Fruit fly (Drosophila melanogaster) whole organism, embryonic: Measurements from ENCODE around the gene SpdS.

Source experiments
- Asciz ChIP-seq: fragments of 200-800 bp; sonication (Bioruptor generic); optimal IDR thresholded peaks from 2 replicates; lab custom pipeline; 2017; ENCODE audit warnings: missing biosample characterization, mild to moderate bottlenecking, missing genetic modification characterization, missing genetic modification reagents
- CG10979 ChIP-seq: fragments of 200-800 bp; sonication (Bioruptor generic); optimal IDR thresholded peaks from 2 replicates; lab custom pipeline; 2018; ENCODE audit warnings: missing biosample characterization, mild to moderate bottlenecking, missing genetic modification characterization, moderate library complexity
- CG11723 ChIP-seq: fragments of 200-800 bp; sonication (Bioruptor generic); optimal IDR thresholded peaks from 2 replicates; lab custom pipeline; 2017; ENCODE audit warnings: missing biosample characterization, mild to moderate bottlenecking, missing genetic modification characterization
- CG12104 ChIP-seq: fragments of 200-800 bp; sonication (Bioruptor generic); optimal IDR thresholded peaks from 3 replicates; lab custom pipeline; 2016; ENCODE audit warnings: missing biosample characterization, missing genetic modification characterization
- CG12391 ChIP-seq: fragments of 200-800 bp; sonication (Bioruptor generic); optimal IDR thresholded peaks from 3 replicates; lab custom pipeline; 2018; ENCODE audit warnings: missing biosample characterization, mild to moderate bottlenecking, missing genetic modification characterization, moderate library complexity
- CG12744 ChIP-seq: fragments of 200-800 bp; sonication (Bioruptor generic); optimal IDR thresholded peaks from 2 replicates; lab custom pipeline; 2016; ENCODE audit warnings: missing biosample characterization, missing genetic modification characterization
- CG12769 ChIP-seq: fragments of 200-800 bp; sonication (Bioruptor generic); optimal IDR thresholded peaks from 2 replicates; lab custom pipeline; 2019; ENCODE audit warnings: missing biosample characterization, mild to moderate bottlenecking, missing genetic modification characterization, moderate library complexity
- CG12942 ChIP-seq: fragments of 200-800 bp; sonication (Bioruptor generic); optimal IDR thresholded peaks from 3 replicates; lab custom pipeline; 2016; ENCODE audit warnings: missing biosample characterization, missing genetic modification characterization
- CG14667 ChIP-seq: fragments of 200-800 bp; sonication (Bioruptor generic); IDR thresholded peaks from 2 replicates; pipeline ENCODE4 v1.3.6; 2022; ENCODE audit warnings: missing biosample characterization, missing genetic modification characterization
- CG15479 ChIP-seq: fragments of 200-800 bp; sonication (Bioruptor generic); optimal IDR thresholded peaks from 3 replicates; lab custom pipeline; 2019; ENCODE audit warnings: missing biosample characterization, mild to moderate bottlenecking, missing genetic modification characterization, moderate library complexity
- CG15696 ChIP-seq: fragments of 200-800 bp; sonication (Bioruptor generic); optimal IDR thresholded peaks from 2 replicates; lab custom pipeline; 2019; ENCODE audit warnings: missing biosample characterization, mild to moderate bottlenecking, missing genetic modification characterization, moderate library complexity
- CG16863 ChIP-seq: fragments of 200-800 bp; sonication (Bioruptor generic); optimal IDR thresholded peaks from 3 replicates; lab custom pipeline; 2016; ENCODE audit warnings: missing biosample characterization, missing genetic modification characterization
- CG2712 ChIP-seq: fragments of 200-800 bp; optimal IDR thresholded peaks from 3 replicates; lab custom pipeline; 2019; ENCODE audit warnings: missing biosample characterization, mild to moderate bottlenecking, missing genetic modification characterization, moderate library complexity
- CG3065 ChIP-seq: fragments of 200-800 bp; sonication (Bioruptor generic); optimal IDR thresholded peaks from 2 replicates; lab custom pipeline; 2016; ENCODE audit warnings: missing biosample characterization, missing genetic modification characterization
- CG33557 ChIP-seq: fragments of 200-800 bp; sonication (Bioruptor generic); optimal IDR thresholded peaks from 2 replicates; lab custom pipeline; 2019; ENCODE audit warnings: missing biosample characterization, mild to moderate bottlenecking, missing genetic modification characterization, moderate library complexity
- CG42726 ChIP-seq: fragments of 200-800 bp; sonication (Bioruptor generic); IDR thresholded peaks from 2 replicates; pipeline ENCODE4 v1.3.6; 2022; ENCODE audit warnings: missing biosample characterization, missing genetic modification characterization; ENCODE audit not compliant: partially characterized antibody
- CG6254 ChIP-seq: fragments of 200-800 bp; sonication (Bioruptor generic); optimal IDR thresholded peaks from 3 replicates; lab custom pipeline; 2017; ENCODE audit warnings: mild to moderate bottlenecking, missing biosample characterization, missing genetic modification reagents, missing genetic modification characterization
- CG6765 ChIP-seq: fragments of 200-800 bp; sonication (Bioruptor generic); optimal IDR thresholded peaks from 3 replicates; lab custom pipeline; 2017; ENCODE audit warnings: missing biosample characterization, mild to moderate bottlenecking, missing genetic modification characterization
- CG6813 ChIP-seq: fragments of 200-800 bp; sonication (Bioruptor generic); optimal IDR thresholded peaks from 2 replicates; lab custom pipeline; 2017; ENCODE audit warnings: missing biosample characterization, missing genetic modification characterization, mild to moderate bottlenecking, moderate library complexity, missing genetic modification reagents
- CHES-1-like ChIP-seq: fragments of 200-800 bp; sonication (Bioruptor generic); optimal IDR thresholded peaks from 2 replicates; lab custom pipeline; 2016; ENCODE audit warnings: missing biosample characterization, missing genetic modification characterization
- D ChIP-seq, 2 experiments: fragments of 200-800 bp in 1 of 2; fragments of >200 bp in 1 of 2; sonication (Bioruptor generic) in 1 of 2; optimal IDR thresholded peaks; 2 replicates in 1 of 2; 3 replicates in 1 of 2; lab custom pipeline; 2017; ENCODE audit warnings: mild to moderate bottlenecking in 1 of 2, missing biosample characterization in 1 of 2, missing genetic modification characterization in 1 of 2, missing genetic modification reagents in 1 of 2
- Deaf1 ChIP-seq: fragments of 200-800 bp; optimal IDR thresholded peaks from 3 replicates; lab custom pipeline; 2019; ENCODE audit warnings: missing biosample characterization, mild to moderate bottlenecking, missing genetic modification characterization, moderate library complexity
- Dfd ChIP-seq, 2 experiments: fragments of >200 bp; optimal IDR thresholded peaks; 2 replicates each; lab custom pipeline; 2017; ENCODE audit warnings: missing biosample characterization in 2 of 2, missing genetic modification characterization in 2 of 2
- Ets65A ChIP-seq: fragments of 200-800 bp; sonication (Bioruptor generic); peaks from one replicate; lab custom pipeline; 2016; ENCODE audit warnings: missing biosample characterization, missing genetic modification characterization
- Hey ChIP-seq: fragments of 200-800 bp; sonication (Bioruptor generic); optimal IDR thresholded peaks from 3 replicates; lab custom pipeline; 2018; ENCODE audit warnings: missing biosample characterization, mild to moderate bottlenecking, missing genetic modification characterization
- Opbp ChIP-seq: fragments of 200-800 bp; sonication (Bioruptor generic); IDR thresholded peaks from 3 replicates; pipeline ENCODE4 v1.3.6; 2022; ENCODE audit warnings: missing biosample characterization, missing genetic modification characterization; ENCODE audit not compliant: partially characterized antibody
- Ptx1 ChIP-seq: fragments of 200-800 bp; sonication (Bioruptor generic); IDR thresholded peaks from 2 replicates; pipeline ENCODE4 v1.3.6; 2022; ENCODE audit warnings: missing biosample characterization, missing genetic modification characterization
- Sox100B ChIP-seq: fragments of 200-800 bp; sonication (Bioruptor generic); optimal IDR thresholded peaks from 3 replicates; lab custom pipeline; 2018; ENCODE audit warnings: missing biosample characterization, mild to moderate bottlenecking, missing genetic modification characterization
- Xbp1 ChIP-seq: fragments of 200-800 bp; sonication (Bioruptor generic); optimal IDR thresholded peaks from 3 replicates; lab custom pipeline; 2016; ENCODE audit warnings: missing biosample characterization, mild to moderate bottlenecking, missing genetic modification characterization
- ap ChIP-seq: fragments of 200-800 bp; sonication (Bioruptor generic); IDR thresholded peaks from 2 replicates; pipeline ENCODE4 v1.3.6; 2022; ENCODE audit warnings: missing biosample characterization, missing genetic modification characterization
- ash1 ChIP-seq: fragments of 200-800 bp; sonication (Bioruptor generic); optimal IDR thresholded peaks from 2 replicates; lab custom pipeline; 2018; ENCODE audit warnings: missing biosample characterization, mild to moderate bottlenecking, missing genetic modification characterization
- ato ChIP-seq: fragments of 200-800 bp; sonication (Bioruptor generic); IDR thresholded peaks from 2 replicates; pipeline ENCODE4 v1.3.6; 2022; ENCODE audit warnings: missing biosample characterization, missing genetic modification characterization; ENCODE audit not compliant: partially characterized antibody
- cato ChIP-seq: fragments of 200-800 bp; sonication (Bioruptor generic); optimal IDR thresholded peaks from 2 replicates; lab custom pipeline; 2016; ENCODE audit warnings: missing biosample characterization, missing genetic modification characterization, borderline replicate concordance
- croc ChIP-seq: fragments of 200-800 bp; sonication (Bioruptor generic); conservative IDR thresholded peaks from 3 replicates; pipeline ENCODE4 v1.3.6; 2022; ENCODE audit warnings: missing biosample characterization, missing genetic modification characterization
- eyg ChIP-seq: fragments of 200-800 bp; sonication (Bioruptor generic); optimal IDR thresholded peaks from 3 replicates; lab custom pipeline; 2016; ENCODE audit warnings: missing biosample characterization, missing genetic modification characterization
- gem ChIP-seq: fragments of 200-800 bp; sonication (Bioruptor generic); optimal IDR thresholded peaks from 2 replicates; lab custom pipeline; 2019; ENCODE audit warnings: missing biosample characterization, mild to moderate bottlenecking, missing genetic modification characterization, moderate library complexity
- jumu ChIP-seq: fragments of 200-800 bp; sonication (Bioruptor generic); optimal IDR thresholded peaks from 3 replicates; lab custom pipeline; 2016; ENCODE audit warnings: missing biosample characterization, missing genetic modification characterization
- kay ChIP-seq: fragments of 200-800 bp; sonication (Bioruptor generic); optimal IDR thresholded peaks from 2 replicates; lab custom pipeline; 2016; ENCODE audit warnings: missing biosample characterization, missing genetic modification characterization
- klu ChIP-seq: fragments of 200-800 bp; sonication (Bioruptor generic); IDR thresholded peaks from 2 replicates; pipeline ENCODE4 v1.3.6; 2022; ENCODE audit warnings: missing biosample characterization, missing genetic modification characterization
- p53 ChIP-seq: fragments of 200-800 bp; sonication (Bioruptor generic); optimal IDR thresholded peaks from 2 replicates; lab custom pipeline; 2016; ENCODE audit warnings: missing biosample characterization, missing genetic modification characterization
- row ChIP-seq: fragments of 200-800 bp; sonication (Bioruptor generic); IDR thresholded peaks from 3 replicates; pipeline ENCODE4 v1.3.6; 2022; ENCODE audit warnings: missing biosample characterization, missing genetic modification characterization
- sima ChIP-seq: fragments of 200-800 bp; sonication (Bioruptor generic); optimal IDR thresholded peaks from 2 replicates; lab custom pipeline; 2016; ENCODE audit warnings: missing biosample characterization, missing genetic modification characterization
- slou ChIP-seq: fragments of 200-800 bp; sonication (Bioruptor generic); optimal IDR thresholded peaks from 3 replicates; lab custom pipeline; 2016; ENCODE audit warnings: missing biosample characterization, missing genetic modification characterization
- sob ChIP-seq: fragments of 200-800 bp; sonication (Bioruptor generic); IDR thresholded peaks from 2 replicates; pipeline ENCODE4 v1.3.6; 2022; ENCODE audit warnings: missing biosample characterization, missing genetic modification characterization
- tll ChIP-seq, 2 experiments: fragments of 200-800 bp in 1 of 2; fragments of >200 bp in 1 of 2; sonication (Bioruptor generic) in 1 of 2; optimal IDR thresholded peaks; 2 replicates each; lab custom pipeline; 2017 to 2019; ENCODE audit warnings: missing biosample characterization in 2 of 2, missing genetic modification characterization in 2 of 2, mild to moderate bottlenecking in 1 of 2, moderate library complexity in 1 of 2
- trh ChIP-seq: fragments of 200-800 bp; sonication (Bioruptor generic); optimal IDR thresholded peaks from 2 replicates; lab custom pipeline; 2016; ENCODE audit warnings: missing biosample characterization, missing genetic modification characterization
- twi ChIP-seq: fragments of 200-800 bp; optimal IDR thresholded peaks from 2 replicates; lab custom pipeline; 2019; ENCODE audit warnings: missing biosample characterization, mild to moderate bottlenecking, missing genetic modification characterization, moderate library complexity
- tx ChIP-seq: fragments of 200-800 bp; sonication (Bioruptor generic); optimal IDR thresholded peaks from 2 replicates; lab custom pipeline; 2016; ENCODE audit warnings: missing biosample characterization, missing genetic modification characterization
- unc-4 ChIP-seq: fragments of 200-800 bp; sonication (Bioruptor generic); IDR thresholded peaks from 2 replicates; pipeline ENCODE4 v1.3.6; 2022; ENCODE audit warnings: missing biosample characterization, missing genetic modification characterization; ENCODE audit not compliant: partially characterized antibody
- vvl ChIP-seq: fragments of 200-800 bp; sonication (Bioruptor generic); IDR thresholded peaks from 2 replicates; pipeline ENCODE4 v1.3.6; 2022; ENCODE audit warnings: missing biosample characterization, missing genetic modification characterization

SpdS gene

DNA sequence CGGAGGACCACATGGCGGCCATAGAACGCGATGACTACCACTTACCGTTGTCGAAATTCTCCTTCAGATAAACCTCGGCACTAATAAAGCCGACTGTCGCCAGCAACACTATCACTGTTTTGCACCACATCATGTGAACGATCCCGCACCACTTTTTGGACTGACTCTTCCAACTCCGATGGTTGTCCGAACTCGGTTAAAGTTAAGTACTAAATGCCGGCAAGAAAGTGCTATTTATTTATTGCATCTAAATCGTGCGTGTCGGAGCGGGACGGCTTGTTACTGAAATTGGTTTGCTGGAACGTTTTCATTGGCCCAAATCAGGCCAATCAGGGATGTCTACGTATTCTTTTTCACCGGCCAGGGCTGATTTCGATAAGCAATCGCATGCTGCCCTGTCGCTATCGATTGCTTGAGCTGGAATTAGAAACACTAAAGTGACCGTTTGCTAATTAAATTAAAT lies 777 bp upstream of the SpdS start, which contains the start of gene Calr (continued):
- TF ChIP-seq klu (GFP tag; lab: Robert Waterston, UW) (no peak), CG3065 (GFP tag; lab: Kevin White, UChicago) (no peak), gem (tag; lab: Kevin White, UChicago) (no peak), CG2712 (peak; percentile 53), cato (GFP tag; lab: Kevin White, UChicago) (no peak), croc (GFP tag; lab: Robert Waterston, UW) (no peak), unc-4 (no peak), Asciz (GFP tag; lab: Kevin White, UChicago) (no peak), ato (GFP tag; lab: Robert Waterston, UW) (no peak), D (optimal IDR thresholded peaks at IDR 0.05; lab: Kevin White, UChicago) (no peak), D (GFP tag; optimal IDR thresholded peaks at IDR 0.05; lab: Kevin White, UChicago) (no peak), CG12104 (GFP tag; lab: Kevin White, UChicago) (no peak), eyg (GFP tag; lab: Kevin White, UChicago) (peak; percentile 49), trh (GFP tag; lab: Kevin White, UChicago) (no peak), CG6813 (GFP tag; lab: Kevin White, UChicago) (peak; percentile 10), CHES-1-like (GFP tag; lab: Kevin White, UChicago) (peak; percentile 50), ash1 (GFP tag; lab: Kevin White, UChicago) (peak; percentile 7), kay (GFP tag; lab: Kevin White, UChicago) (peak; percentile 29), slou (GFP tag; lab: Kevin White, UChicago) (no peak), p53 (GFP tag; lab: Kevin White, UChicago) (no peak), tll (GFP tag; optimal IDR thresholded peaks at IDR 0.05; lab: Kevin White, UChicago) (peak in 1 of 2 experiments; percentile 29), Opbp (no peak), Xbp1 (GFP tag; lab: Kevin White, UChicago) (peak; percentile 100), CG12769 (tag; lab: Kevin White, UChicago) (no peak), CG12942 (no peak), CG12391 (tag; lab: Kevin White, UChicago) (peak; percentile 45), Ptx1 (no peak), CG16863 (GFP tag; lab: Kevin White, UChicago) (peak; percentile 46), CG33557 (GFP tag; lab: Kevin White, UChicago) (peak; percentile 22), sima (peak; percentile 15), CG6765 (GFP tag; lab: Kevin White, UChicago) (peak; percentile 5), row (GFP tag; lab: Robert Waterston, UW) (no peak), ap (GFP tag; lab: Robert Waterston, UW) (no peak), tx (no peak), Hey (tag; lab: Kevin White, UChicago) (no peak), CG10979 (tag; lab: Kevin White, UChicago) (peak; percentile 5), twi (no peak), CG15479 (GFP tag; lab: Kevin White, UChicago) (peak; percentile 69), jumu (GFP tag; lab: Kevin White, UChicago) (no peak), CG15696 (no peak), Deaf1 (tag; lab: Kevin White, UChicago) (peak; percentile 83), Sox100B (GFP tag; lab: Kevin White, UChicago) (no peak), CG42726 (GFP tag; lab: Robert Waterston, UW) (no peak), vvl (GFP tag; lab: Robert Waterston, UW) (no peak), sob (GFP tag; lab: Robert Waterston, UW) (no peak), Ets65A (no peak), Dfd (GFP tag; optimal IDR thresholded peaks at IDR 0.05; lab: Kevin White, UChicago) (no peak), CG11723 (GFP tag; lab: Kevin White, UChicago) (no peak), CG12744 (no peak), CG6254 (GFP tag; lab: Kevin White, UChicago) (no peak), CG14667 (GFP tag; lab: Robert Waterston, UW) (no peak)
